Fruit fly (Drosophila melanogaster): ENCODE results near the gene Mst36Fa.

The Mst36Fa gene

DNA sequence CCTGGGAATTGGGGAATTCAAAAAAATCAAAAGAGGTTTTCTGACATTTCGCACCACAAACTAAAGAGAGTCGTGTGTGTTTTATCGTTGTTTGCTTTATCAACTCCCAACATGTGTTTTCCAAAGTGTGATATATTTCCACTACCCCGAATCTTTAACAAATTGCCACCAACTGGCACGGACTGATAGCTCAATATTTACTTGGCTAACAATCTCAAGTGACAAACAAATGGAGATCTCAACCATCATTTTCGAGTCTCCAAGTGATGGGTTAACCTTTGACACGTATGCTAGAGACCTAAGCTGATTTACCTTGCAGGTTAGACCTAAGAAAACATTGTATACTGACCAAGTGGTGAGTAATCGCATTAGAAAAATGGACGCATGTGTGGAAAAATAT lies 51.3 kb downstream of the Mst36Fa start (continued):
- TF ChIP-seq Mad (GFP tag; optimal IDR thresholded peaks at IDR 0.05) (no peak), CG3847 (GFP tag; IDR thresholded peaks at IDR 0.05) (no peak), BEAF-32 (GFP tag; optimal IDR thresholded peaks at IDR 0.05) (no peak), lov (optimal IDR thresholded peaks at IDR 0.05) (no peak), lov (GFP tag; IDR thresholded peaks at IDR 0.05) (no peak), Dek (tag; optimal IDR thresholded peaks at IDR 0.05) (no peak), Xbp1 (GFP tag; optimal IDR thresholded peaks at IDR 0.05) (no peak), NFAT (GFP tag; IDR thresholded peaks at IDR 0.05) (no peak), CG1647 (GFP tag; optimal IDR thresholded peaks at IDR 0.05) (no peak), Lim3 (GFP tag; IDR thresholded peaks at IDR 0.05) (no peak), CG16779 (GFP tag; IDR thresholded peaks at IDR 0.05) (no peak), lola (GFP tag; optimal IDR thresholded peaks at IDR 0.05) (peak in 1 of 3 experiments; percentile 15), CG16815 (GFP tag; optimal IDR thresholded peaks at IDR 0.05) (no peak), Nf-YA (GFP tag; IDR thresholded peaks at IDR 0.05) (no peak), en (GFP tag; optimal IDR thresholded peaks at IDR 0.05) (no peak), CG2202 (tag; optimal IDR thresholded peaks at IDR 0.05) (peak; percentile 55), nom (GFP tag; optimal IDR thresholded peaks at IDR 0.05) (no peak), croc (GFP tag; conservative IDR thresholded peaks at IDR 0.05) (no peak), CG17612 (GFP tag; IDR thresholded peaks at IDR 0.05) (no peak), CG15514 (GFP tag; optimal IDR thresholded peaks at IDR 0.05) (peak; percentile 23), Hsf (GFP tag; optimal IDR thresholded peaks at IDR 0.05) (no peak), Camta (GFP tag; optimal IDR thresholded peaks at IDR 0.05) (no peak), dati (GFP tag; IDR thresholded peaks at IDR 0.05) (no peak), dysf (GFP tag; IDR thresholded peaks at IDR 0.05) (no peak), CG15479 (GFP tag; optimal IDR thresholded peaks at IDR 0.05) (peak; percentile 52), CG1024 (GFP tag; IDR thresholded peaks at IDR 0.05) (no peak), CG1832 (GFP tag; optimal IDR thresholded peaks at IDR 0.05) (no peak), CG18011 (GFP tag; optimal IDR thresholded peaks at IDR 0.05) (no peak), CG7745 (tag; optimal IDR thresholded peaks at IDR 0.05) (no peak), tna (GFP tag; IDR thresholded peaks at IDR 0.05; ENCODE audit: partially characterized antibody) (no peak), Mes4 (GFP tag; optimal IDR thresholded peaks at IDR 0.05) (no peak), Asciz (GFP tag; optimal IDR thresholded peaks at IDR 0.05) (no peak), fru (optimal IDR thresholded peaks at IDR 0.05) (no peak), sna (GFP tag; IDR thresholded peaks at IDR 0.05; ENCODE audit: partially characterized antibody) (no peak), zen (tag; optimal IDR thresholded peaks at IDR 0.05) (peak; percentile 19), CG10565 (GFP tag; optimal IDR thresholded peaks at IDR 0.05) (no peak), vvl (GFP tag; IDR thresholded peaks at IDR 0.05) (0 out of 2 replicates have a peak, but pooled peaks have one; percentile 4), Lhr (GFP tag; optimal IDR thresholded peaks at IDR 0.05) (no peak), twi (tag; optimal IDR thresholded peaks at IDR 0.05) (peak; percentile 82), her (GFP tag; optimal IDR thresholded peaks at IDR 0.05) (no peak), CG17568 (GFP tag; optimal IDR thresholded peaks at IDR 0.05) (peak; percentile 9), fd3F (GFP tag; optimal IDR thresholded peaks at IDR 0.05) (no peak), nerfin-1 (tag; optimal IDR thresholded peaks at IDR 0.05) (no peak), CG14667 (GFP tag; IDR thresholded peaks at IDR 0.05) (no peak), ara (GFP tag; IDR thresholded peaks at IDR 0.05) (no peak), Ets97D (GFP tag; optimal IDR thresholded peaks at IDR 0.05) (no peak), bab2 (GFP tag; optimal IDR thresholded peaks at IDR 0.05) (peak; percentile 24), wdn (GFP tag; IDR thresholded peaks at IDR 0.05) (no peak), z (GFP tag; IDR thresholded peaks at IDR 0.05) (no peak), Ptx1 (GFP tag; IDR thresholded peaks at IDR 0.05) (no peak), CG7839 (tag; optimal IDR thresholded peaks at IDR 0.05) (no peak), CG13287 (GFP tag; IDR thresholded peaks at IDR 0.05; ENCODE audit: partially characterized antibody) (no peak)

All from whole organism, embryonic.